Worm (Caenorhabditis elegans): ENCODE results near the gene pqn-70.

pqn-70 gene

ce11 chrV:11209452-11210188 lies 18.9 kb downstream of the pqn-70 start:
- TF ChIP-seq aly-1 (tag; optimal IDR thresholded peaks at IDR 0.05), result no peak
- no peak for TF ChIP-seq hmbx-1 (tag; optimal IDR thresholded peaks at IDR 0.05)
- no peak for TF ChIP-seq scrt-1 (GFP tag; IDR thresholded peaks at IDR 0.05)
- no peak for TF ChIP-seq tra-4 (tag; optimal IDR thresholded peaks at IDR 0.05)
- TF ChIP-seq sea-1 (GFP tag; conservative IDR thresholded peaks at IDR 0.05), result no peak
- TF ChIP-seq ceh-13 (GFP tag; optimal IDR thresholded peaks at IDR 0.05), result no peak
- no peak for TF ChIP-seq B0310.2 (tag; optimal IDR thresholded peaks at IDR 0.05)
- no peak for TF ChIP-seq tbx-11 (GFP tag; IDR thresholded peaks at IDR 0.05)
- TF ChIP-seq tbx-37 (GFP tag; conservative IDR thresholded peaks at IDR 0.05), result no peak
- TF ChIP-seq ama-1 (optimal IDR thresholded peaks at IDR 0.05), result no peak
- no peak for TF ChIP-seq ceh-36 (tag; optimal IDR thresholded peaks at IDR 0.05)
- TF ChIP-seq hnd-1 (tag; optimal IDR thresholded peaks at IDR 0.05), result no peak
- TF ChIP-seq hmg-4 (GFP tag; optimal IDR thresholded peaks at IDR 0.05), result no peak
- TF ChIP-seq flt-1 (GFP tag; IDR thresholded peaks at IDR 0.05), result no peak

ce11 chrV:11206467-11206866 lies 22.0 kb downstream of the pqn-70 start:
- TF ChIP-seq sea-1 (GFP tag; conservative IDR thresholded peaks at IDR 0.05) (no peak), aly-1 (tag; optimal IDR thresholded peaks at IDR 0.05) (no peak), tbx-11 (GFP tag; IDR thresholded peaks at IDR 0.05) (no peak), hmbx-1 (tag; optimal IDR thresholded peaks at IDR 0.05) (no peak), ceh-36 (tag; optimal IDR thresholded peaks at IDR 0.05) (no peak), ama-1 (optimal IDR thresholded peaks at IDR 0.05) (no peak), ets-7 (tag; optimal IDR thresholded peaks at IDR 0.05) (no peak)

DNA sequence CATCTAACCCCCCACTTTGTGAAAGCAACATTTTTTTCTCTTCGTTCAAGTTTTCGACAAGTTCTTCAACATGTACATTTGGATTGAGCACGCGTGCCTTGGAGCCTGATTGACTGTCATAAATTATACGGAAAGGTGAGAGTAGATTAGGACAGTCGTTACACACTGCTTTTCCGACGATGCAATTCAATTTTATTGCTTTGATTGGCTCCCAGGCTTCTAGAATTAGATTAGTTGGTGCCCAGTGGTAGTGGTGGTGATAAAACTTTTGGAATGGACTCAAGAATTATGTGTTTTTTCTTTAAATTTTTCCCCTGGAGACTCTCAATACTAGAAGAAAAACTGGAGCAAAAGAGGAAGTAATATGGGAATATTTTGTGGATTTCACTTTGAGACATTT lies 24.1 kb downstream of the pqn-70 start:
- TF ChIP-seq tbx-11 (GFP tag; IDR thresholded peaks at IDR 0.05) (no peak), scrt-1 (GFP tag; IDR thresholded peaks at IDR 0.05) (no peak), flt-1 (GFP tag; IDR thresholded peaks at IDR 0.05) (no peak), tbx-37 (GFP tag; conservative IDR thresholded peaks at IDR 0.05) (no peak), ama-1 (optimal IDR thresholded peaks at IDR 0.05) (no peak), ceh-13 (GFP tag; optimal IDR thresholded peaks at IDR 0.05) (no peak), F13C5.2 (tag; optimal IDR thresholded peaks at IDR 0.05) (no peak), B0310.2 (tag; optimal IDR thresholded peaks at IDR 0.05) (no peak), ceh-36 (tag; optimal IDR thresholded peaks at IDR 0.05) (no peak), sea-1 (GFP tag; conservative IDR thresholded peaks at IDR 0.05) (no peak), hmg-4 (GFP tag; optimal IDR thresholded peaks at IDR 0.05) (no peak)

DNA sequence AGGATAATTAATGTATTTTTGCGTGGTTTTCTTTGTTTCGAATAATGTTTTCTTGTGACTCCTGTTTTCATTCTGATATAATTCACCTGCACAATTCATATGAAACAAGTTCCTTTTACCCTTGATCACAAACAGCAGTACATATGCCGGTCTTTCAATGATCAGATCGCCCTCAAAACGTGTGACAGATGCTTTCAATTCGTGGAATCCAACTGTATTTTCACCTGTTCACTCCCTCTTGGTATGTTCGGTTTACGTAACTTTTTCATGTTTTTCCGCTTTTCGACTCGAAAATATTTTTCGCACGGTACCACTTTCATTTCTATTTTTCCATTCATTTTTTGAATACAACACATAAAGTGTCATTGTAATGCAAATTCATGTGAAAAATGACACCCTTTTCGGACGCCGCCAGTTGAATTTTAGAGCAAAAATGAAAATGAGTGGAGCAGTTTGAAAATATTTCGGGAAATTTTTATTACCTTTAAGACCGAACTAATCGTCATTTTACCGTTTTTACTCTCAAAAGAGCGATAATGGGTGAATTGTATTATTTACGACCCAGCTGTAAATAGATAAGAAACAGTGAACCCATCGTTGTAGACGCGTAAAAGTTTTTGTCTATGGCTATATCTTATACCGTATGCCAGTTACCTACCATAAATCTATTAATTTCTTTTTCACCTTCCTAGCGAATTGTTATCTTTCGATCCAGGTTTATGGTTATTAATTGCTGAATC lies 26.5 kb downstream of the pqn-70 start, which contains the start of gene K10D6.4:
Gene K10D6.4, plus strand, starts transcription at position 100 of the 740 bp plus-strand sequence.
- TF ChIP-seq ceh-36 (tag; optimal IDR thresholded peaks at IDR 0.05) (no peak), tbx-11 (GFP tag; IDR thresholded peaks at IDR 0.05) (no peak), F13C5.2 (tag; optimal IDR thresholded peaks at IDR 0.05) (no peak), hnd-1 (tag; optimal IDR thresholded peaks at IDR 0.05) (no peak), B0310.2 (tag; optimal IDR thresholded peaks at IDR 0.05) (no peak), tra-4 (tag; optimal IDR thresholded peaks at IDR 0.05) (no peak), tbx-37 (GFP tag; conservative IDR thresholded peaks at IDR 0.05) (no peak), aly-1 (tag; optimal IDR thresholded peaks at IDR 0.05) (no peak), ets-7 (tag; optimal IDR thresholded peaks at IDR 0.05) (no peak)

- TF ChIP-seq B0310.2 (tag; optimal IDR thresholded peaks at IDR 0.05) (no peak), ama-1 (optimal IDR thresholded peaks at IDR 0.05) (no peak), hmbx-1 (tag; optimal IDR thresholded peaks at IDR 0.05) (no peak), hmg-4 (GFP tag; optimal IDR thresholded peaks at IDR 0.05) (no peak), sea-1 (GFP tag; conservative IDR thresholded peaks at IDR 0.05) (no peak), flt-1 (GFP tag; IDR thresholded peaks at IDR 0.05) (no peak), ceh-13 (GFP tag; optimal IDR thresholded peaks at IDR 0.05) (no peak), aly-1 (tag; optimal IDR thresholded peaks at IDR 0.05) (no peak), hnd-1 (tag; optimal IDR thresholded peaks at IDR 0.05) (no peak), pes-1 (GFP tag; IDR thresholded peaks at IDR 0.05) (no peak), F13C5.2 (tag; optimal IDR thresholded peaks at IDR 0.05) (no peak), scrt-1 (GFP tag; IDR thresholded peaks at IDR 0.05) (no peak), tra-4 (tag; optimal IDR thresholded peaks at IDR 0.05) (no peak), tbx-37 (GFP tag; conservative IDR thresholded peaks at IDR 0.05) (no peak), tbx-11 (GFP tag; IDR thresholded peaks at IDR 0.05) (no peak), ets-7 (tag; optimal IDR thresholded peaks at IDR 0.05) (no peak), ceh-36 (tag; optimal IDR thresholded peaks at IDR 0.05) (no peak)
Observed at ce11 chrV:11200316-11200715, 28.2 kb downstream of the pqn-70 start, which contains the start of gene K10D6.3. TSS of gene K10D6.3 (plus strand) at chrV:11200616.

DNA sequence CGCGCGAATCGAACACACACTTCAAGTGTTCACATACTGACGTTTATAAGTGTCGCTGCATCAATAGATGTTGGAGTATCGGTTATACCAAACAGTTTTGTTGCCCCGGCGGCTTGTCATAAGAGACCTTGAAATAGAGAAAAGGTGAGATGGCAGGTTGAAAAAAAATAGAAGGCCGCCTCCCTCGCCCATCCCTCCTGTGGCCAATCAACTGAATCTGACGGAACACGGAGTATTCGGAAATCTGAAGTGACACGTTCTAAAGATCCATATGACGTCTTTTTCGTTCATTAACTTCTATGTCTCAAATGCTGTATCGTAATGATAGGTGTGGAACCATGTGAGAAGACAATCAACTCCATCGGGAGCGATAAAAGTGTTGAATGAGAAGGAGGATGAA lies 29.0 kb downstream of the pqn-70 start:
- TF ChIP-seq aly-1 (tag; optimal IDR thresholded peaks at IDR 0.05) (no peak), hmg-4 (GFP tag; optimal IDR thresholded peaks at IDR 0.05) (no peak), tra-4 (tag; optimal IDR thresholded peaks at IDR 0.05) (no peak), flt-1 (GFP tag; IDR thresholded peaks at IDR 0.05) (no peak), hmbx-1 (tag; optimal IDR thresholded peaks at IDR 0.05) (no peak), B0310.2 (tag; optimal IDR thresholded peaks at IDR 0.05) (no peak), ama-1 (optimal IDR thresholded peaks at IDR 0.05) (no peak), tbx-11 (GFP tag; IDR thresholded peaks at IDR 0.05) (no peak)

ce11 chrV:11198094-11198493 lies 30.4 kb downstream of the pqn-70 start:
- TF ChIP-seq ceh-13 (GFP tag; optimal IDR thresholded peaks at IDR 0.05), result no peak
- TF ChIP-seq ama-1 (optimal IDR thresholded peaks at IDR 0.05), result no peak
- no peak for TF ChIP-seq aly-1 (tag; optimal IDR thresholded peaks at IDR 0.05)
- no peak for TF ChIP-seq pes-1 (GFP tag; IDR thresholded peaks at IDR 0.05)
- no peak for TF ChIP-seq tbx-37 (GFP tag; conservative IDR thresholded peaks at IDR 0.05)
- TF ChIP-seq ceh-36 (tag; optimal IDR thresholded peaks at IDR 0.05), result no peak
- no peak for TF ChIP-seq F13C5.2 (tag; optimal IDR thresholded peaks at IDR 0.05)
- TF ChIP-seq hmbx-1 (tag; optimal IDR thresholded peaks at IDR 0.05), result no peak
- no peak for TF ChIP-seq tbx-11 (GFP tag; IDR thresholded peaks at IDR 0.05)
